Fruit fly (Drosophila melanogaster): ENCODE measurements around the gene CG42588.

Gene CG42588

dm6 chr3L:12813907-12814306 is at the start of gene CG42588, which contains the start of gene Sf3a2 (continued):
- TF ChIP-seq dpn (GFP tag; optimal IDR thresholded peaks at IDR 0.05) (peak; percentile 46 to 77), CG9876 (GFP tag; optimal IDR thresholded peaks at IDR 0.05) (no peak), CG12071 (GFP tag; optimal IDR thresholded peaks at IDR 0.05) (no peak), HLHmδ (GFP tag; optimal IDR thresholded peaks at IDR 0.05) (no peak), CG4820 (GFP tag; optimal IDR thresholded peaks at IDR 0.05) (no peak), Mrtf (GFP tag; IDR thresholded peaks at IDR 0.05) (no peak), Hr39 (optimal IDR thresholded peaks at IDR 0.05) (no peak), sisA (GFP tag; IDR thresholded peaks at IDR 0.05) (peak; percentile 63), CG34224 (GFP tag; IDR thresholded peaks at IDR 0.05; ENCODE audit: partially characterized antibody) (peak; percentile 74), CTCF (GFP tag; optimal IDR thresholded peaks at IDR 0.05) (no peak), btn (GFP tag; optimal IDR thresholded peaks at IDR 0.05) (no peak), lmd (GFP tag; IDR thresholded peaks at IDR 0.05) (no peak; the same call in 1 of the 2 replicates), odd (GFP tag; optimal IDR thresholded peaks at IDR 0.05) (no peak), bab2 (GFP tag; optimal IDR thresholded peaks at IDR 0.05) (peak; percentile 49), Ssrp (tag; optimal IDR thresholded peaks at IDR 0.05) (peak; percentile 54), CG10565 (GFP tag; optimal IDR thresholded peaks at IDR 0.05) (no peak), CG9437 (GFP tag; optimal IDR thresholded peaks at IDR 0.05) (peak; percentile 7), Kr (GFP tag; optimal IDR thresholded peaks at IDR 0.05) (no peak), vfl (GFP tag; optimal IDR thresholded peaks at IDR 0.05) (no peak), shn (GFP tag; optimal IDR thresholded peaks at IDR 0.05) (peak; percentile 5), CG8765 (GFP tag; IDR thresholded peaks at IDR 0.05) (no peak), CG3407 (GFP tag; optimal IDR thresholded peaks at IDR 0.05) (no peak), CG14710 (tag; optimal IDR thresholded peaks at IDR 0.05) (peak; percentile 86), CG18011 (GFP tag; optimal IDR thresholded peaks at IDR 0.05) (peak; percentile 28), CG15269 (tag; optimal IDR thresholded peaks at IDR 0.05) (no peak), chm (GFP tag; IDR thresholded peaks at IDR 0.05) (peak; percentile 57; the same call in 1 of the 2 replicates), zfh2 (GFP tag; optimal IDR thresholded peaks at IDR 0.05) (peak; percentile 26), hth (optimal IDR thresholded peaks at IDR 0.05) (no peak), CHES-1-like (GFP tag; optimal IDR thresholded peaks at IDR 0.05) (no peak), D (optimal IDR thresholded peaks at IDR 0.05) (no peak), D (GFP tag; optimal IDR thresholded peaks at IDR 0.05) (no peak), fru (optimal IDR thresholded peaks at IDR 0.05) (no peak), CG5953 (GFP tag; IDR thresholded peaks at IDR 0.05) (peak; percentile 53; the same call in 1 of the 2 replicates), Deaf1 (tag; optimal IDR thresholded peaks at IDR 0.05) (no peak), maf-S (GFP tag; optimal IDR thresholded peaks at IDR 0.05) (no peak), dati (GFP tag; IDR thresholded peaks at IDR 0.05) (no peak), caup (GFP tag; optimal IDR thresholded peaks at IDR 0.05; ENCODE audit: severe bottlenecking) (no peak), chn (GFP tag; optimal IDR thresholded peaks at IDR 0.05) (peak; percentile 42), CG9797 (GFP tag; optimal IDR thresholded peaks at IDR 0.05) (peak; percentile 70), hbn (GFP tag; IDR thresholded peaks at IDR 0.05; ENCODE audit: partially characterized antibody) (peak; percentile 80), eyg (GFP tag; optimal IDR thresholded peaks at IDR 0.05) (no peak), CG7963 (GFP tag; IDR thresholded peaks at IDR 0.05; ENCODE audit: partially characterized antibody) (peak; percentile 40; the same call in 1 of the 3 replicates), Hmr (GFP tag; optimal IDR thresholded peaks at IDR 0.05) (no peak), CG2889 (GFP tag; IDR thresholded peaks at IDR 0.05) (0 out of 3 replicates have a peak, but pooled peaks have one; percentile 29), ERR (GFP tag; optimal IDR thresholded peaks at IDR 0.05) (no peak), Dek (tag; optimal IDR thresholded peaks at IDR 0.05) (peak; percentile 30), sob (GFP tag; IDR thresholded peaks at IDR 0.05) (peak; percentile 69; the same call in 1 of the 2 replicates), Drgx (GFP tag; IDR thresholded peaks at IDR 0.05) (no peak), BtbVII (GFP tag; optimal IDR thresholded peaks at IDR 0.05) (no peak), CG31365 (tag; optimal IDR thresholded peaks at IDR 0.05) (no peak), Xbp1 (GFP tag; optimal IDR thresholded peaks at IDR 0.05) (peak; percentile 81), wor (GFP tag; IDR thresholded peaks at IDR 0.05) (no peak), chif (GFP tag; optimal IDR thresholded peaks at IDR 0.05) (peak in 1 of 2 experiments; percentile 9)
